Fruit fly (Drosophila melanogaster) whole organism, embryonic: ENCODE measurements around the gene Trf4-2.

Experiments used
- Bdp1 ChIP-seq: fragments of 200-800 bp; sonication (Bioruptor generic); optimal IDR thresholded peaks from 3 replicates; lab custom pipeline; 2016; ENCODE audit warnings: missing biosample characterization, missing genetic modification characterization
- Blimp-1 ChIP-seq: fragments of 200-800 bp; sonication (Bioruptor generic); optimal IDR thresholded peaks from 3 replicates; lab custom pipeline; 2018; ENCODE audit warnings: missing biosample characterization, missing genetic modification characterization, mild to moderate bottlenecking, moderate library complexity, missing genetic modification reagents
- CG12942 ChIP-seq: fragments of 200-800 bp; sonication (Bioruptor generic); optimal IDR thresholded peaks from 3 replicates; lab custom pipeline; 2016; ENCODE audit warnings: missing biosample characterization, missing genetic modification characterization
- CG17568 ChIP-seq: fragments of 200-800 bp; sonication (Bioruptor generic); optimal IDR thresholded peaks from 2 replicates; lab custom pipeline; 2018; ENCODE audit warnings: missing biosample characterization, mild to moderate bottlenecking, missing genetic modification characterization, moderate library complexity
- CG17829 ChIP-seq: fragments of 200-800 bp; optimal IDR thresholded peaks from 2 replicates; lab custom pipeline; 2019; ENCODE audit warnings: missing biosample characterization, mild to moderate bottlenecking, missing genetic modification characterization, moderate library complexity
- CG31441 ChIP-seq: fragments of 200-800 bp; sonication (Bioruptor generic); IDR thresholded peaks from 2 replicates; pipeline ENCODE4 v1.3.6; 2022; ENCODE audit warnings: missing biosample characterization, missing genetic modification characterization
- CG3163 ChIP-seq: fragments of 200-800 bp; sonication (Bioruptor generic); optimal IDR thresholded peaks from 3 replicates; lab custom pipeline; 2016; ENCODE audit warnings: missing biosample characterization, missing genetic modification characterization
- CG4707 ChIP-seq: fragments of 200-800 bp; sonication (Bioruptor generic); optimal IDR thresholded peaks from 2 replicates; lab custom pipeline; 2018; ENCODE audit warnings: missing biosample characterization, mild to moderate bottlenecking, missing genetic modification characterization, moderate library complexity
- CG6689 ChIP-seq: fragments of 200-800 bp; sonication (Bioruptor generic); IDR thresholded peaks from 2 replicates; pipeline ENCODE4 v1.3.6; 2022; ENCODE audit warnings: missing biosample characterization, missing genetic modification characterization
- CG6854 ChIP-seq: fragments of 200-800 bp; sonication (Bioruptor generic); optimal IDR thresholded peaks from 3 replicates; lab custom pipeline; 2017; ENCODE audit warnings: missing biosample characterization, mild to moderate bottlenecking, missing genetic modification characterization
- CG7786 ChIP-seq: fragments of 200-800 bp; sonication (Bioruptor generic); optimal IDR thresholded peaks from 2 replicates; lab custom pipeline; 2016; ENCODE audit warnings: missing biosample characterization, missing genetic modification characterization
- CG8765 ChIP-seq: fragments of 200-800 bp; sonication (Bioruptor generic); IDR thresholded peaks from 2 replicates; pipeline ENCODE4 v1.3.6; 2022; ENCODE audit warnings: missing biosample characterization, missing genetic modification characterization
- D ChIP-seq, 2 experiments: fragments of 200-800 bp in 1 of 2; fragments of >200 bp in 1 of 2; sonication (Bioruptor generic) in 1 of 2; optimal IDR thresholded peaks; 2 replicates in 1 of 2; 3 replicates in 1 of 2; lab custom pipeline; 2017; ENCODE audit warnings: mild to moderate bottlenecking in 1 of 2, missing biosample characterization in 1 of 2, missing genetic modification characterization in 1 of 2, missing genetic modification reagents in 1 of 2
- D19B ChIP-seq: fragments of 200-800 bp; sonication (Bioruptor generic); optimal IDR thresholded peaks from 2 replicates; lab custom pipeline; 2017; ENCODE audit warnings: missing biosample characterization, mild to moderate bottlenecking, missing genetic modification characterization
- Dll ChIP-seq: fragments of 200-800 bp; sonication (Bioruptor generic); IDR thresholded peaks from 4 replicates; pipeline ENCODE4 v1.3.6; 2022; ENCODE audit warnings: missing biosample characterization, missing genetic modification characterization; ENCODE audit not compliant: partially characterized antibody
- E2f2 ChIP-seq: fragments of 200-800 bp; sonication (Bioruptor generic); IDR thresholded peaks from 2 replicates; pipeline ENCODE4 v1.3.6; 2022; ENCODE audit warnings: missing biosample characterization, missing genetic modification characterization
- HLH4C ChIP-seq: fragments of 200-800 bp; sonication (Bioruptor generic); IDR thresholded peaks from 3 replicates; pipeline ENCODE4 v1.3.6; 2022; ENCODE audit warnings: missing biosample characterization, missing genetic modification characterization; ENCODE audit not compliant: partially characterized antibody
- Kr ChIP-seq: fragments of 200-800 bp; sonication (Bioruptor generic); optimal IDR thresholded peaks from 2 replicates; lab custom pipeline; 2017; ENCODE audit warnings: missing biosample characterization, mild to moderate bottlenecking, missing genetic modification characterization
- Lhr ChIP-seq: fragments of 200-800 bp; sonication (Bioruptor generic); optimal IDR thresholded peaks from 3 replicates; lab custom pipeline; 2017; ENCODE audit warnings: mild to moderate bottlenecking, missing biosample characterization, missing genetic modification reagents, missing genetic modification characterization
- MTF-1 ChIP-seq: fragments of 200-800 bp; sonication (Bioruptor generic); optimal IDR thresholded peaks from 2 replicates; lab custom pipeline; 2018; ENCODE audit warnings: missing biosample characterization, mild to moderate bottlenecking, missing genetic modification characterization, borderline replicate concordance
- Nf-YB ChIP-seq: fragments of 200-800 bp; sonication (Bioruptor generic); optimal IDR thresholded peaks from 3 replicates; lab custom pipeline; 2019; ENCODE audit warnings: missing biosample characterization, mild to moderate bottlenecking, missing genetic modification characterization, moderate library complexity
- Nf-YC ChIP-seq: fragments of 200-800 bp; optimal IDR thresholded peaks from 3 replicates; lab custom pipeline; 2019; ENCODE audit warnings: missing biosample characterization, mild to moderate bottlenecking, missing genetic modification characterization, moderate library complexity
- Oli ChIP-seq: fragments of 200-800 bp; sonication (Bioruptor generic); optimal IDR thresholded peaks from 2 replicates; lab custom pipeline; 2018; ENCODE audit warnings: missing biosample characterization, mild to moderate bottlenecking, missing genetic modification characterization, moderate library complexity
- Optix ChIP-seq: fragments of 200-800 bp; sonication (Bioruptor generic); IDR thresholded peaks from 3 replicates; pipeline ENCODE4 v1.3.6; 2022; ENCODE audit warnings: missing biosample characterization, missing genetic modification characterization
- Pdp1 ChIP-seq, 2 experiments: fragments of 200-800 bp; sonication (Bioruptor generic); optimal IDR thresholded peaks; 3 replicates each; lab custom pipeline; 2016; ENCODE audit warnings: missing biosample characterization in 2 of 2, missing genetic modification characterization in 2 of 2, mild to moderate bottlenecking in 1 of 2, moderate library complexity in 1 of 2
- Ravus ChIP-seq: fragments of 200-800 bp; sonication (Bioruptor generic); IDR thresholded peaks from 2 replicates; pipeline ENCODE4 v1.3.6; 2022; ENCODE audit warnings: missing biosample characterization, missing genetic modification characterization
- Sox102F ChIP-seq: fragments of 200-800 bp; sonication (Bioruptor generic); optimal IDR thresholded peaks from 2 replicates; lab custom pipeline; 2018; ENCODE audit warnings: missing biosample characterization, mild to moderate bottlenecking, missing genetic modification characterization, moderate library complexity
- ap ChIP-seq: fragments of 200-800 bp; sonication (Bioruptor generic); IDR thresholded peaks from 2 replicates; pipeline ENCODE4 v1.3.6; 2022; ENCODE audit warnings: missing biosample characterization, missing genetic modification characterization
- bab2 ChIP-seq: fragments of 200-800 bp; sonication (Bioruptor generic); optimal IDR thresholded peaks from 2 replicates; lab custom pipeline; 2016; ENCODE audit warnings: missing biosample characterization, missing genetic modification characterization
- cwo ChIP-seq: fragments of 200-800 bp; sonication (Bioruptor generic); optimal IDR thresholded peaks from 3 replicates; lab custom pipeline; 2017; ENCODE audit warnings: missing biosample characterization, missing genetic modification characterization, mild to moderate bottlenecking, moderate library complexity, missing genetic modification reagents
- dan ChIP-seq: fragments of 200-800 bp; sonication (Bioruptor generic); IDR thresholded peaks from 2 replicates; pipeline ENCODE4 v1.3.6; 2022; ENCODE audit warnings: missing biosample characterization, missing genetic modification characterization
- dimm ChIP-seq: fragments of 200-800 bp; sonication (Bioruptor generic); IDR thresholded peaks from 2 replicates; pipeline ENCODE4 v1.3.6; 2022; ENCODE audit warnings: missing biosample characterization, missing genetic modification characterization
- dmrt99B ChIP-seq: fragments of 200-800 bp; sonication (Bioruptor generic); optimal IDR thresholded peaks from 2 replicates; lab custom pipeline; 2018; ENCODE audit warnings: missing biosample characterization, mild to moderate bottlenecking, missing genetic modification characterization, moderate library complexity
- hbn ChIP-seq: fragments of 200-800 bp; sonication (Bioruptor generic); IDR thresholded peaks from 2 replicates; pipeline ENCODE4 v1.3.6; 2022; ENCODE audit warnings: missing biosample characterization, missing genetic modification characterization; ENCODE audit not compliant: partially characterized antibody
- hth ChIP-seq: fragments of >200 bp; optimal IDR thresholded peaks from 2 replicates; lab custom pipeline; 2017; ENCODE audit warnings: inconsistent platforms
- inv ChIP-seq: fragments of 200-800 bp; sonication (Bioruptor generic); IDR thresholded peaks from 2 replicates; pipeline ENCODE4 v1.3.6; 2022; ENCODE audit warnings: missing biosample characterization, missing genetic modification characterization; ENCODE audit not compliant: partially characterized antibody
- jumu ChIP-seq: fragments of 200-800 bp; sonication (Bioruptor generic); optimal IDR thresholded peaks from 3 replicates; lab custom pipeline; 2016; ENCODE audit warnings: missing biosample characterization, missing genetic modification characterization
- kah ChIP-seq: fragments of 200-800 bp; sonication (Bioruptor generic); optimal IDR thresholded peaks from 2 replicates; lab custom pipeline; 2018; ENCODE audit warnings: missing biosample characterization, mild to moderate bottlenecking, missing genetic modification characterization
- klu ChIP-seq: fragments of 200-800 bp; sonication (Bioruptor generic); IDR thresholded peaks from 2 replicates; pipeline ENCODE4 v1.3.6; 2022; ENCODE audit warnings: missing biosample characterization, missing genetic modification characterization
- knrl ChIP-seq: fragments of 200-800 bp; sonication (Bioruptor generic); IDR thresholded peaks from 3 replicates; pipeline ENCODE4 v1.3.6; 2022; ENCODE audit warnings: missing biosample characterization, missing genetic modification characterization; ENCODE audit not compliant: partially characterized antibody
- nmo ChIP-seq: fragments of 200-800 bp; sonication (Bioruptor generic); optimal IDR thresholded peaks from 2 replicates; lab custom pipeline; 2018; ENCODE audit warnings: missing biosample characterization, mild to moderate bottlenecking, missing genetic modification characterization, moderate library complexity
- p53 ChIP-seq: fragments of 200-800 bp; sonication (Bioruptor generic); optimal IDR thresholded peaks from 2 replicates; lab custom pipeline; 2016; ENCODE audit warnings: missing biosample characterization, missing genetic modification characterization
- scrt ChIP-seq: fragments of 200-800 bp; sonication (Bioruptor generic); optimal IDR thresholded peaks from 2 replicates; lab custom pipeline; 2018; ENCODE audit warnings: missing biosample characterization, mild to moderate bottlenecking, missing genetic modification characterization, moderate library complexity
- sim ChIP-seq: fragments of 200-800 bp; sonication (Bioruptor generic); IDR thresholded peaks from 2 replicates; pipeline ENCODE4 v1.3.6; 2022; ENCODE audit warnings: missing biosample characterization, missing genetic modification characterization
- so ChIP-seq: fragments of 200-800 bp; sonication (Bioruptor generic); IDR thresholded peaks from 3 replicates; pipeline ENCODE4 v1.3.6; 2022; ENCODE audit warnings: missing biosample characterization, missing genetic modification characterization
- tio ChIP-seq: fragments of 200-800 bp; sonication (Bioruptor generic); optimal IDR thresholded peaks from 2 replicates; lab custom pipeline; 2017; ENCODE audit warnings: missing biosample characterization, missing genetic modification characterization, inconsistent platforms
- ttk ChIP-seq: fragments of 200-800 bp; sonication (Bioruptor generic); IDR thresholded peaks from 2 replicates; pipeline ENCODE4 v2.1.2; 2022; ENCODE audit warnings: missing biosample characterization, missing genetic modification characterization
- wek ChIP-seq: fragments of 200-800 bp; sonication (Bioruptor generic); optimal IDR thresholded peaks from 3 replicates; lab custom pipeline; 2018; ENCODE audit warnings: missing biosample characterization, mild to moderate bottlenecking, missing genetic modification characterization, moderate library complexity

Trf4-2 gene

dm6 chr3R:24890919-24891318 is 34.1 kb upstream of the Trf4-2 start (continued):
- TF ChIP-seq kah (GFP tag; lab: Kevin White, UChicago) (no peak), HLH4C (GFP tag; lab: Robert Waterston, UW) (no peak), CG3163 (GFP tag; lab: Kevin White, UChicago) (no peak), Kr (GFP tag; lab: Kevin White, UChicago) (no peak), dmrt99B (tag; lab: Kevin White, UChicago) (peak; percentile 31), inv (GFP tag; lab: Robert Waterston, UW) (no peak), D19B (GFP tag; lab: Kevin White, UChicago) (no peak), dimm (GFP tag; lab: Robert Waterston, UW) (no peak), nmo (GFP tag; lab: Kevin White, UChicago) (peak; percentile 15), Nf-YB (GFP tag; lab: Kevin White, UChicago) (no peak), CG17568 (no peak), CG6854 (no peak), CG8765 (no peak), Oli (peak; percentile 14)

dm6 chr3R:24893320-24893955 is 31.6 kb upstream of the Trf4-2 start:
- TF ChIP-seq Sox102F (GFP tag; lab: Kevin White, UChicago), result peak; percentile 74
- TF ChIP-seq D (optimal IDR thresholded peaks at IDR 0.05; lab: Kevin White, UChicago), result no peak
- TF ChIP-seq D (GFP tag; optimal IDR thresholded peaks at IDR 0.05; lab: Kevin White, UChicago), result peak; percentile 83
- no peak for TF ChIP-seq Optix (GFP tag; lab: Robert Waterston, UW)
- no peak for TF ChIP-seq dan (GFP tag; lab: Robert Waterston, UW)
- peak; percentile 60; the same call in 2 of the 3 replicates for TF ChIP-seq so
- TF ChIP-seq klu (GFP tag; lab: Robert Waterston, UW), result peak; percentile 60; the same call in 1 of the 2 replicates
- no peak for TF ChIP-seq Bdp1 (GFP tag; lab: Kevin White, UChicago)
- no peak for TF ChIP-seq sim
- peak; percentile 55 for TF ChIP-seq ttk (GFP tag; lab: Robert Waterston, UW)
- peak; percentile 87 for TF ChIP-seq Blimp-1 (GFP tag; lab: Kevin White, UChicago)
- TF ChIP-seq Pdp1 (GFP tag; optimal IDR thresholded peaks at IDR 0.05; lab: Kevin White, UChicago), result peak in 1 of 2 experiments; percentile 5
- TF ChIP-seq E2f2 (GFP tag; lab: Robert Waterston, UW), result peak; percentile 45; the same call in 1 of the 2 replicates
- no peak for TF ChIP-seq Dll (GFP tag; lab: Robert Waterston, UW)
- TF ChIP-seq MTF-1 (GFP tag; lab: Kevin White, UChicago), result peak; percentile 40
- no peak for TF ChIP-seq tio (GFP tag; lab: Kevin White, UChicago)
- TF ChIP-seq bab2 (GFP tag; lab: Kevin White, UChicago), result no peak
- peak; percentile 64 for TF ChIP-seq scrt (GFP tag; lab: Kevin White, UChicago)
- no peak for TF ChIP-seq CG7786 (GFP tag; lab: Kevin White, UChicago)
- peak; percentile 32 for TF ChIP-seq Lhr (GFP tag; lab: Kevin White, UChicago)
- TF ChIP-seq CG12942 (GFP tag; lab: Kevin White, UChicago), result peak; percentile 52
- TF ChIP-seq cwo, result peak; percentile 73
- TF ChIP-seq wek (GFP tag; lab: Kevin White, UChicago), result no peak
- peak; percentile 95 for TF ChIP-seq CG17829 (tag; lab: Kevin White, UChicago)
- TF ChIP-seq CG6689 (GFP tag; lab: Robert Waterston, UW), result peak; percentile 86
- peak; percentile 68 for TF ChIP-seq Nf-YC (tag; lab: Kevin White, UChicago)
- peak; percentile 60; the same call in 1 of the 2 replicates for TF ChIP-seq ap
- no peak for TF ChIP-seq hth
- no peak for TF ChIP-seq p53
- TF ChIP-seq knrl, result no peak
- TF ChIP-seq CG4707 (GFP tag; lab: Kevin White, UChicago), result no peak
- peak; percentile 17 for TF ChIP-seq Ravus (GFP tag; lab: Robert Waterston, UW)
- no peak for TF ChIP-seq jumu
- peak; percentile 97 for TF ChIP-seq CG31441 (GFP tag; lab: Robert Waterston, UW)
- TF ChIP-seq hbn (GFP tag; lab: Robert Waterston, UW), result no peak
